Worm (Caenorhabditis elegans): ENCODE results near the gene pqbp-1.1.

pqbp-1.1 gene

ce11 chrIV:252454-252853, 9.0 kb downstream of the pqbp-1.1 start, which contains the start of gene grl-19:
Gene grl-19 (minus strand): TSS chrIV:252554.
- no peak for TF ChIP-seq nhr-25 (tag; optimal IDR thresholded peaks at IDR 0.05)
- no peak for TF ChIP-seq ceh-82 (tag; optimal IDR thresholded peaks at IDR 0.05)
- TF ChIP-seq nhr-11 (tag; optimal IDR thresholded peaks at IDR 0.05) = no peak
- TF ChIP-seq alr-1 (tag; optimal IDR thresholded peaks at IDR 0.05) = no peak
- TF ChIP-seq lin-13 (GFP tag; optimal IDR thresholded peaks at IDR 0.05) = no peak

ce11 chrIV:247494-247893, 14.0 kb downstream of the pqbp-1.1 start:
- no peak for TF ChIP-seq lsy-2 (tag; optimal IDR thresholded peaks at IDR 0.05)
- peak; percentile 75 for TF ChIP-seq nhr-25 (tag; optimal IDR thresholded peaks at IDR 0.05)
- no peak for TF ChIP-seq nhr-11 (tag; optimal IDR thresholded peaks at IDR 0.05)
- no peak for TF ChIP-seq F13H6.1 (tag; optimal IDR thresholded peaks at IDR 0.05)
- TF ChIP-seq sma-9 (GFP tag; optimal IDR thresholded peaks at IDR 0.05) = peak; percentile 86
- TF ChIP-seq sma-9 (tag; optimal IDR thresholded peaks at IDR 0.05) = no peak
- TF ChIP-seq lin-13 (GFP tag; optimal IDR thresholded peaks at IDR 0.05) = no peak
- no peak for TF ChIP-seq unc-62 (GFP tag; optimal IDR thresholded peaks at IDR 0.05)
- TF ChIP-seq mbf-1 (tag; optimal IDR thresholded peaks at IDR 0.05) = no peak
- TF ChIP-seq dmd-4 (tag; optimal IDR thresholded peaks at IDR 0.05) = no peak
- TF ChIP-seq sem-4 (tag; optimal IDR thresholded peaks at IDR 0.05) = no peak
- TF ChIP-seq aly-2 (tag; optimal IDR thresholded peaks at IDR 0.05) = no peak
- TF ChIP-seq snpc-4 (tag; optimal IDR thresholded peaks at IDR 0.05) = no peak
- TF ChIP-seq nhr-77 (tag; optimal IDR thresholded peaks at IDR 0.05) = no peak
- no peak for TF ChIP-seq nhr-12 (tag; optimal IDR thresholded peaks at IDR 0.05)
- peak; percentile 52 for TF ChIP-seq fos-1 (tag; optimal IDR thresholded peaks at IDR 0.05)
- peak; percentile 48 for TF ChIP-seq nhr-129 (tag; optimal IDR thresholded peaks at IDR 0.05)
- peak; percentile 73 for TF ChIP-seq blmp-1 (tag; optimal IDR thresholded peaks at IDR 0.05; ENCODE audit: insufficient read depth)
- TF ChIP-seq mab-5 (tag; optimal IDR thresholded peaks at IDR 0.05) = peak; percentile 40
- TF ChIP-seq gmeb-1 (tag; optimal IDR thresholded peaks at IDR 0.05) = peak; percentile 56
- TF ChIP-seq ama-1 (optimal IDR thresholded peaks at IDR 0.05) = no peak
- TF ChIP-seq unc-39 (tag; optimal IDR thresholded peaks at IDR 0.05) = no peak
- peak; percentile 65 for TF ChIP-seq nhr-6 (tag; optimal IDR thresholded peaks at IDR 0.05)
- TF ChIP-seq nhr-23 (tag; optimal IDR thresholded peaks at IDR 0.05) = no peak
- TF ChIP-seq R02D3.7 (tag; optimal IDR thresholded peaks at IDR 0.05) = no peak
- no peak for TF ChIP-seq ceh-82 (tag; optimal IDR thresholded peaks at IDR 0.05)
- no peak for TF ChIP-seq ztf-11 (tag; optimal IDR thresholded peaks at IDR 0.05)
- TF ChIP-seq skn-1 (tag; optimal IDR thresholded peaks at IDR 0.05) = no peak
- no peak for TF ChIP-seq Y55F3AM.14 (GFP tag; optimal IDR thresholded peaks at IDR 0.05)
- TF ChIP-seq sma-3 (GFP tag; optimal IDR thresholded peaks at IDR 0.05) = peak; percentile 79
- peak; percentile 67 to 86 for TF ChIP-seq mdl-1 (tag; optimal IDR thresholded peaks at IDR 0.05)
- peak; percentile 80 for TF ChIP-seq nhr-21 (tag; optimal IDR thresholded peaks at IDR 0.05)
- TF ChIP-seq crh-2 (tag; optimal IDR thresholded peaks at IDR 0.05) = peak; percentile 56
- no peak for TF ChIP-seq egl-27 (tag; optimal IDR thresholded peaks at IDR 0.05)

ce11 chrIV:244843-245242, 16.6 kb downstream of the pqbp-1.1 start, which contains the start of gene aass-1:
Gene aass-1 (plus strand): TSS chrIV:245143.
- TF ChIP-seq nhr-6 (tag; optimal IDR thresholded peaks at IDR 0.05) (no peak), unc-55 (GFP tag; optimal IDR thresholded peaks at IDR 0.05) (no peak), ZK546.5 (tag; optimal IDR thresholded peaks at IDR 0.05) (no peak), sma-3 (GFP tag; optimal IDR thresholded peaks at IDR 0.05) (no peak)

ce11 chrIV:244278-244677, 17.2 kb downstream of the pqbp-1.1 start:
- TF ChIP-seq ztf-4 (tag; optimal IDR thresholded peaks at IDR 0.05) (no peak), nhr-21 (tag; optimal IDR thresholded peaks at IDR 0.05) (no peak), ceh-82 (tag; optimal IDR thresholded peaks at IDR 0.05) (no peak)

- TF ChIP-seq lin-13 (GFP tag; optimal IDR thresholded peaks at IDR 0.05) (peak; percentile 21), egl-27 (tag; optimal IDR thresholded peaks at IDR 0.05) (no peak), unc-55 (GFP tag; optimal IDR thresholded peaks at IDR 0.05) (peak; percentile 76), F13H6.1 (tag; optimal IDR thresholded peaks at IDR 0.05) (no peak), nhr-129 (tag; optimal IDR thresholded peaks at IDR 0.05) (peak; percentile 51), R02D3.7 (tag; optimal IDR thresholded peaks at IDR 0.05) (peak; percentile 81), sma-3 (GFP tag; optimal IDR thresholded peaks at IDR 0.05) (peak; percentile 24), zag-1 (tag; optimal IDR thresholded peaks at IDR 0.05) (no peak), mab-5 (tag; optimal IDR thresholded peaks at IDR 0.05) (no peak), crh-2 (tag; optimal IDR thresholded peaks at IDR 0.05) (peak; percentile 11), C34F6.9 (tag; optimal IDR thresholded peaks at IDR 0.05) (peak; percentile 58), fos-1 (tag; optimal IDR thresholded peaks at IDR 0.05) (no peak), gmeb-1 (tag; optimal IDR thresholded peaks at IDR 0.05) (peak; percentile 61), lsy-2 (tag; optimal IDR thresholded peaks at IDR 0.05) (peak in 1 of 2 experiments; percentile 68)
These were observed 21.2 kb downstream of the pqbp-1.1 start, which contains the start of the genes fnta-1 and cogc-8 for ce11 chrIV:240257-240754. Gene fnta-1 (minus strand): TSS chrIV:240307. Gene cogc-8 (plus strand): TSS chrIV:240451.
